Fruit fly (Drosophila melanogaster): ENCODE results near the gene Zip71B.

The Zip71B gene

DNA sequence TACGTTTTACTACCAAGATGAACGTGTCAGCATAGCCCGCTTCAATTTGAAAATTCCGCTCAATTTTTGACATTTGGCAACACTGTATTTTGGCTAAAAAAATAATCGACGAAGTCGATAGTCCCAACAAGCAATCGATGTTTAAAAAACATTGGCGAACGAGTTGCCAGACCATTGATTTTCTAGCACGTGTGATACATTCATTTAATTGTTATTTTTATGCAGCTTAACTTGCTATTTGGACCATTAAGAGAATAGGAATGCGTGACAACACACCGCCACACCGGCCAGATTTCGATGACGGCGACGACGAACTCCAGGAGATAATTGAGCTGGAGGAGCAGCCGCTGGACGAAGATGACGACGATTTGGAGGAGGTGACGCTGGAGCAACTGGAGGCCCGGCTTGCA is 9.4 kb upstream of the Zip71B start, which contains the start of gene CG5114 (continued):
- TF ChIP-seq nau (GFP tag; optimal IDR thresholded peaks at IDR 0.05) (no peak), gcm2 (GFP tag; optimal IDR thresholded peaks at IDR 0.05) (peak; percentile 34), dpn (GFP tag; optimal IDR thresholded peaks at IDR 0.05) (peak; percentile 40), HLH54F (GFP tag; optimal IDR thresholded peaks at IDR 0.05) (peak; percentile 36), CG10366 (GFP tag; IDR thresholded peaks at IDR 0.05) (no peak), dmrt11E (tag; optimal IDR thresholded peaks at IDR 0.05) (peak; percentile 1), CG6272 (GFP tag; IDR thresholded peaks at IDR 0.05) (no peak), CG7556 (GFP tag; optimal IDR thresholded peaks at IDR 0.05) (peak; percentile 6), jumu (GFP tag; optimal IDR thresholded peaks at IDR 0.05) (peak; percentile 15), CG10274 (GFP tag; optimal IDR thresholded peaks at IDR 0.05) (no peak), Spps (tag; optimal IDR thresholded peaks at IDR 0.05) (no peak), rib (GFP tag; IDR thresholded peaks at IDR 0.05) (no peak), fd3F (GFP tag; optimal IDR thresholded peaks at IDR 0.05) (no peak), CG8290 (GFP tag; optimal IDR thresholded peaks at IDR 0.05) (no peak), CG8290 (tag; optimal IDR thresholded peaks at IDR 0.05) (peak in 1 of 2 experiments; percentile 83), CG32767 (GFP tag; IDR thresholded peaks at IDR 0.05) (no peak), knrl (GFP tag; IDR thresholded peaks at IDR 0.05; ENCODE audit: partially characterized antibody) (peak; percentile 87), CG7987 (GFP tag; optimal IDR thresholded peaks at IDR 0.05) (peak; percentile 69), CG10959 (GFP tag; IDR thresholded peaks at IDR 0.05) (no peak), H2.0 (GFP tag; IDR thresholded peaks at IDR 0.05) (peak; percentile 55; the same call in 1 of the 2 replicates), ase (GFP tag; IDR thresholded peaks at IDR 0.05) (no peak; the same call in 2 of the 3 replicates), Med (GFP tag) (peak; percentile 94), Sry-δ (GFP tag; optimal IDR thresholded peaks at IDR 0.05) (peak; percentile 88), lab (GFP tag; optimal IDR thresholded peaks at IDR 0.05) (peak; percentile 65), CG17186 (GFP tag; optimal IDR thresholded peaks at IDR 0.05) (peak; percentile 64), Nf-YB (GFP tag; optimal IDR thresholded peaks at IDR 0.05) (no peak), CG4854 (GFP tag; optimal IDR thresholded peaks at IDR 0.05) (peak; percentile 24), PHDP (tag; optimal IDR thresholded peaks at IDR 0.05) (peak; percentile 31), CG10209 (GFP tag; optimal IDR thresholded peaks at IDR 0.05) (no peak), CG9215 (GFP tag; IDR thresholded peaks at IDR 0.05) (no peak), CG13624 (GFP tag; optimal IDR thresholded peaks at IDR 0.05) (peak; percentile 74), CG13424 (tag; optimal IDR thresholded peaks at IDR 0.05) (peak; percentile 20), CG9876 (GFP tag; optimal IDR thresholded peaks at IDR 0.05) (no peak), CG6689 (GFP tag; IDR thresholded peaks at IDR 0.05) (no peak), CG4617 (GFP tag; optimal IDR thresholded peaks at IDR 0.05; ENCODE audit: borderline replicate concordance) (peak; percentile 66), D (optimal IDR thresholded peaks at IDR 0.05) (peak; percentile 78), D (GFP tag; optimal IDR thresholded peaks at IDR 0.05) (no peak), Antp (GFP tag; optimal IDR thresholded peaks at IDR 0.05) (peak; percentile 26), CG10267 (tag; optimal IDR thresholded peaks at IDR 0.05) (peak; percentile 99), CG1832 (GFP tag; optimal IDR thresholded peaks at IDR 0.05) (no peak), Hr78 (GFP tag; optimal IDR thresholded peaks at IDR 0.05) (no peak), her (GFP tag; optimal IDR thresholded peaks at IDR 0.05) (peak; percentile 60), Stat92E (GFP tag; optimal IDR thresholded peaks at IDR 0.05) (no peak), CG7963 (GFP tag; IDR thresholded peaks at IDR 0.05; ENCODE audit: partially characterized antibody) (peak; percentile 82), CG17612 (GFP tag; IDR thresholded peaks at IDR 0.05) (no peak), sqz (GFP tag; optimal IDR thresholded peaks at IDR 0.05) (no peak), CG3726 (GFP tag; IDR thresholded peaks at IDR 0.05) (no peak), tup (GFP tag; optimal IDR thresholded peaks at IDR 0.05) (no peak), CG14965 (GFP tag; optimal IDR thresholded peaks at IDR 0.05; ENCODE audit: borderline replicate concordance) (no peak), CG2678 (tag; optimal IDR thresholded peaks at IDR 0.05) (peak; percentile 11), CG17568 (GFP tag; optimal IDR thresholded peaks at IDR 0.05) (no peak)
